Worm (Caenorhabditis elegans): ENCODE results near the gene spp-31.

Gene spp-31

DNA sequence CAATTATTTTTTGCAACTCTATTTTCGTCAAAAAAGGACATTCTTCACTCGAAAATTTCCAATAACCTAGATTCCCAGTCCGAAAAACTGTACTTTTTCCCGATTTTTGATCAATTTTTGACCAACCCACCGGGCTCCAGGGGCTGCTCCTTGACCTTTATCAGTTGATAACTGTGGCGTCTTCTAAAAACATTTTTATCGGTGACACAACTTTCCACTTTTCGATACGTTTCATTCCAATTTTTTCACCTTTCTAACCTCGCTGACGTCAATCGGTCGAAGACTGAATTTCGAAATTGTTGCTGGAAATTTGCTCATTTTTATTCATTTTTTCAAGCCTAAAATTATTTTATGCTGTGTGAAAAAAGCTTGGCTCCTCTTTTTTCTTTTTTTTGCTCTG, 16.8 kb upstream of the spp-31 start (continued):
- no peak for TF ChIP-seq F37D6.2 (tag; optimal IDR thresholded peaks at IDR 0.05)
- no peak for TF ChIP-seq zfp-3 (GFP tag; conservative IDR thresholded peaks at IDR 0.05)
- peak; percentile 4 for TF ChIP-seq nhr-77 (tag; optimal IDR thresholded peaks at IDR 0.05)
- no peak for TF ChIP-seq Y48G9A.11 (GFP tag; IDR thresholded peaks at IDR 0.05)
- no peak for TF ChIP-seq Y5F2A.4 (GFP tag; optimal IDR thresholded peaks at IDR 0.05)
- TF ChIP-seq cey-2 (tag; optimal IDR thresholded peaks at IDR 0.05; ENCODE audit: borderline replicate concordance, insufficient read depth): no peak
- no peak for TF ChIP-seq dmd-9 (GFP tag; IDR thresholded peaks at IDR 0.05)
- TF ChIP-seq lim-7 (GFP tag; IDR thresholded peaks at IDR 0.05): no peak
- TF ChIP-seq Y105C5A.15 (GFP tag; IDR thresholded peaks at IDR 0.05): no peak
- no peak for TF ChIP-seq mep-1 (tag; optimal IDR thresholded peaks at IDR 0.05)
- TF ChIP-seq ceh-62 (tag; optimal IDR thresholded peaks at IDR 0.05): no peak
- TF ChIP-seq mdl-1 (tag; optimal IDR thresholded peaks at IDR 0.05): no peak
- no peak for TF ChIP-seq R02D3.7 (tag; optimal IDR thresholded peaks at IDR 0.05)
- TF ChIP-seq ZK337.2 (GFP tag; IDR thresholded peaks at IDR 0.05): no peak
- TF ChIP-seq lin-38 (GFP tag; IDR thresholded peaks at IDR 0.05): no peak
- TF ChIP-seq set-16 (GFP tag; IDR thresholded peaks at IDR 0.05): no peak
- peak; percentile 19 for TF ChIP-seq nhr-28 (tag; optimal IDR thresholded peaks at IDR 0.05)
- peak; percentile 43; the same call in 1 of the 2 replicates for TF ChIP-seq dmd-6 (GFP tag; IDR thresholded peaks at IDR 0.05)
- no peak for TF ChIP-seq hmg-1.1 (GFP tag; IDR thresholded peaks at IDR 0.05)
- no peak for TF ChIP-seq nhr-42 (GFP tag; IDR thresholded peaks at IDR 0.05)
- TF ChIP-seq lin-15B (tag; optimal IDR thresholded peaks at IDR 0.05): no peak
- no peak for TF ChIP-seq php-3 (GFP tag; IDR thresholded peaks at IDR 0.05)
- no peak for TF ChIP-seq unc-62 (GFP tag; optimal IDR thresholded peaks at IDR 0.05 in 1 of 2)
- TF ChIP-seq unc-62 (tag; optimal IDR thresholded peaks at IDR 0.05): no peak
- TF ChIP-seq skn-1 (tag; optimal IDR thresholded peaks at IDR 0.05): no peak
- TF ChIP-seq mxl-3 (GFP tag; optimal IDR thresholded peaks at IDR 0.05): no peak
- TF ChIP-seq tag-97 (GFP tag; IDR thresholded peaks at IDR 0.05): no peak
- TF ChIP-seq egl-27 (tag; optimal IDR thresholded peaks at IDR 0.05): no peak
- peak; percentile 34 for TF ChIP-seq pqm-1 (tag; optimal IDR thresholded peaks at IDR 0.05)
- TF ChIP-seq ceh-28 (tag; optimal IDR thresholded peaks at IDR 0.05): no peak
- no peak for TF ChIP-seq unc-39 (tag; optimal IDR thresholded peaks at IDR 0.05)
- TF ChIP-seq tra-1 (GFP tag; IDR thresholded peaks at IDR 0.05): no peak
- no peak for TF ChIP-seq snpc-1.2 (GFP tag; IDR thresholded peaks at IDR 0.05)
- no peak for TF ChIP-seq arid-1 (GFP tag; conservative IDR thresholded peaks at IDR 0.05)

DNA sequence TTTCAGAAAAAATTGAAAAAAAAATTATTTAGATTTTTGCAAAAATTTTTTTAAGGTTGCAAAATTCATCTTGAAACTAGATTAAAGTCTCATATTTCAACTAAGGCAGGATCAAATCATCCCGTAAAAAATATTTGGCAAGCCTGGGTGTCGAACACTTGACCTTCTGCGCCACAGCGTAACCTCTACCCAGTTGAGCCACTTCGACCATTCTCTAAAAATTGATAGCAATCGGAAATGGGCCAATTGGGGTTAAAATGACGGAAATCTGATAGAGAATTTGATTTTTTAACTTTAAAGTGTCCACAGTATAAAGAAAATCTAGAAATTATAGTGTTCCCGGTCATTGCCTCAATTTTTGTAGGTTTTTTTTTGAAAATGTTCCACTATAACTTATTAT, 16.3 kb upstream of the spp-31 start:
- TF ChIP-seq nhr-76 (tag; optimal IDR thresholded peaks at IDR 0.05) (no peak), snpc-4 (tag; optimal IDR thresholded peaks at IDR 0.05) (no peak), dmd-9 (GFP tag; IDR thresholded peaks at IDR 0.05) (no peak), ZK546.5 (tag; optimal IDR thresholded peaks at IDR 0.05) (no peak), dmd-6 (GFP tag; IDR thresholded peaks at IDR 0.05) (no peak), vab-7 (GFP tag; IDR thresholded peaks at IDR 0.05) (0 out of 2 replicates have a peak, but pooled peaks have one; percentile 26), nhr-28 (tag; optimal IDR thresholded peaks at IDR 0.05) (no peak), lin-38 (GFP tag; IDR thresholded peaks at IDR 0.05) (0 out of 2 replicates have a peak, but pooled peaks have one; percentile 19)

DNA sequence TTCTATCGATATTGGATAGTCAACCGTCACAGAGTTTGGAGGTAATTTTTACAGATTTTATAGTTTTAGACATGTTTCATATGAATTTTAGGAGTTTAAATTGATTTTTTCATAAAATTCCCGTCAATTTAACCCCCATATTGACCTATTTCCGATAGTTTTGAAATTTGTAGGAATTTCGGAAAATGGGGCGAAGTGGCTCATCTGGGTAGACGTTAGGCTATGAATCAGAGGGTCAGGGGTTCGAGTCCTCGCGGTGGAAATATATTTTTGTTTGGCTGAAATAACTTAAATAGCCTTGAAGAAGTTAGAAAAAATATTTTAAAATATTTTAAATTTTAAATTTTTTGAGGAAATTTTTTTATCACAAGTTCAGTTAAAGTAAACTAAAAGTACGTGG, 14.9 kb upstream of the spp-31 start:
- TF ChIP-seq unc-62 (GFP tag; optimal IDR thresholded peaks at IDR 0.05 in 1 of 2): peak in 1 of 2 experiments; percentile 48
- TF ChIP-seq unc-62 (tag; optimal IDR thresholded peaks at IDR 0.05): no peak
- TF ChIP-seq Y105C5A.15 (GFP tag; IDR thresholded peaks at IDR 0.05): no peak
- TF ChIP-seq hif-1 (tag; optimal IDR thresholded peaks at IDR 0.05): no peak
- TF ChIP-seq daf-16 (GFP tag; optimal IDR thresholded peaks at IDR 0.05): no peak
- TF ChIP-seq daf-16 (tag; optimal IDR thresholded peaks at IDR 0.05): peak; percentile 26
- TF ChIP-seq ztf-7 (tag; optimal IDR thresholded peaks at IDR 0.05): no peak
- no peak for TF ChIP-seq Y5F2A.4 (GFP tag; optimal IDR thresholded peaks at IDR 0.05)
